Fruit fly (Drosophila melanogaster) whole organism, embryonic: ENCODE measurements around the gene Ms.
A peak's percentile ranks its signal among the peaks of the same experiment; 100 is the strongest.

Experiments used
- Antp ChIP-seq: fragments of 200-800 bp; sonication (Bioruptor generic); optimal IDR thresholded peaks from 3 replicates; lab custom pipeline; 2016; ENCODE audit warnings: missing biosample characterization, missing genetic modification characterization
- CG10654 ChIP-seq: fragments of 200-800 bp; sonication (Bioruptor generic); optimal IDR thresholded peaks from 2 replicates; lab custom pipeline; 2016; ENCODE audit warnings: missing biosample characterization, missing genetic modification characterization
- CG10959 ChIP-seq: fragments of 200-800 bp; sonication (Bioruptor generic); IDR thresholded peaks from 2 replicates; pipeline ENCODE4 v1.3.6; 2022; ENCODE audit warnings: missing biosample characterization, missing genetic modification characterization
- CG11085 ChIP-seq: fragments of 200-800 bp; sonication (Bioruptor generic); IDR thresholded peaks from 2 replicates; pipeline ENCODE4 v1.3.6; 2022; ENCODE audit warnings: missing biosample characterization, missing genetic modification characterization
- CG11093 ChIP-seq: fragments of 200-800 bp; sonication (Bioruptor generic); IDR thresholded peaks from 3 replicates; pipeline ENCODE4 v1.3.6; 2022; ENCODE audit warnings: missing biosample characterization, missing genetic modification characterization
- CG13624 ChIP-seq: fragments of 200-800 bp; sonication (Bioruptor generic); optimal IDR thresholded peaks from 2 replicates; lab custom pipeline; 2016; ENCODE audit warnings: missing biosample characterization, missing genetic modification characterization
- CG15696 ChIP-seq: fragments of 200-800 bp; sonication (Bioruptor generic); optimal IDR thresholded peaks from 2 replicates; lab custom pipeline; 2019; ENCODE audit warnings: missing biosample characterization, mild to moderate bottlenecking, missing genetic modification characterization, moderate library complexity
- CG1602 ChIP-seq: fragments of 200-800 bp; sonication (Bioruptor generic); optimal IDR thresholded peaks from 3 replicates; lab custom pipeline; 2016; ENCODE audit warnings: missing biosample characterization, missing genetic modification characterization
- CG17328 ChIP-seq: fragments of 200-800 bp; sonication (Bioruptor generic); IDR thresholded peaks from 2 replicates; pipeline ENCODE4 v1.3.6; 2022; ENCODE audit warnings: missing biosample characterization, missing genetic modification characterization
- CG18599 ChIP-seq: fragments of 200-800 bp; sonication (Bioruptor generic); optimal IDR thresholded peaks from 3 replicates; lab custom pipeline; 2017; ENCODE audit warnings: missing biosample characterization, missing genetic modification characterization, mild to moderate bottlenecking, moderate library complexity, missing genetic modification reagents
- CG31365 ChIP-seq: fragments of 200-800 bp; sonication (Bioruptor generic); optimal IDR thresholded peaks from 2 replicates; lab custom pipeline; 2018; ENCODE audit warnings: missing biosample characterization, mild to moderate bottlenecking, missing genetic modification characterization
- CG34224 ChIP-seq: fragments of 200-800 bp; sonication (Bioruptor generic); IDR thresholded peaks from 3 replicates; pipeline ENCODE4 v1.3.6; 2022; ENCODE audit warnings: missing biosample characterization, missing genetic modification characterization; ENCODE audit not compliant: partially characterized antibody
- CG42726 ChIP-seq: fragments of 200-800 bp; sonication (Bioruptor generic); IDR thresholded peaks from 2 replicates; pipeline ENCODE4 v1.3.6; 2022; ENCODE audit warnings: missing biosample characterization, missing genetic modification characterization; ENCODE audit not compliant: partially characterized antibody
- CG4360 ChIP-seq: fragments of 200-800 bp; sonication (Bioruptor generic); IDR thresholded peaks from 2 replicates; pipeline ENCODE4 v1.3.6; 2022; ENCODE audit warnings: missing biosample characterization, missing genetic modification characterization
- CG5180 ChIP-seq: fragments of 200-800 bp; sonication (Bioruptor generic); optimal IDR thresholded peaks from 3 replicates; lab custom pipeline; 2017; ENCODE audit warnings: missing biosample characterization, missing genetic modification characterization, mild to moderate bottlenecking, moderate library complexity, missing genetic modification reagents
- CG7372 ChIP-seq: fragments of 200-800 bp; sonication (Bioruptor generic); IDR thresholded peaks from 2 replicates; pipeline ENCODE4 v1.3.6; 2022; ENCODE audit warnings: missing biosample characterization, missing genetic modification characterization
- CG7556 ChIP-seq: fragments of 200-800 bp; sonication (Bioruptor generic); optimal IDR thresholded peaks from 2 replicates; lab custom pipeline; 2017; ENCODE audit warnings: missing biosample characterization, mild to moderate bottlenecking, missing genetic modification characterization
- CG8388 ChIP-seq: fragments of 200-800 bp; sonication (Bioruptor generic); optimal IDR thresholded peaks from 2 replicates; lab custom pipeline; 2019; ENCODE audit warnings: missing biosample characterization, mild to moderate bottlenecking, missing genetic modification characterization, moderate library complexity
- CG8924 ChIP-seq: fragments of 200-800 bp; optimal IDR thresholded peaks from 3 replicates; lab custom pipeline; 2019; ENCODE audit warnings: missing biosample characterization, mild to moderate bottlenecking, missing genetic modification characterization, moderate library complexity
- Dip2 ChIP-seq: fragments of 200-800 bp; sonication (Bioruptor generic); IDR thresholded peaks from 2 replicates; pipeline ENCODE4 v1.3.6; 2022; ENCODE audit warnings: missing biosample characterization, missing genetic modification characterization
- Doc2 ChIP-seq: fragments of 200-800 bp; sonication (Bioruptor generic); IDR thresholded peaks from 2 replicates; pipeline ENCODE4 v1.3.6; 2022; ENCODE audit warnings: missing biosample characterization, missing genetic modification characterization
- E2f1 ChIP-seq: fragments of 200-800 bp; sonication (Bioruptor generic); IDR thresholded peaks from 2 replicates; pipeline ENCODE4 v1.3.6; 2022; ENCODE audit warnings: missing biosample characterization, missing genetic modification characterization
- Lim3 ChIP-seq: fragments of 200-800 bp; sonication (Bioruptor generic); IDR thresholded peaks from 2 replicates; pipeline ENCODE4 v1.3.6; 2022; ENCODE audit warnings: missing biosample characterization, missing genetic modification characterization
- MESR4 ChIP-seq: fragments of 200-800 bp; sonication (Bioruptor generic); optimal IDR thresholded peaks from 2 replicates; lab custom pipeline; 2018; ENCODE audit warnings: missing biosample characterization, mild to moderate bottlenecking, missing genetic modification characterization, moderate library complexity
- MTF-1 ChIP-seq: fragments of 200-800 bp; sonication (Bioruptor generic); optimal IDR thresholded peaks from 2 replicates; lab custom pipeline; 2018; ENCODE audit warnings: missing biosample characterization, mild to moderate bottlenecking, missing genetic modification characterization, borderline replicate concordance
- Myb ChIP-seq: fragments of 200-800 bp; sonication (Bioruptor generic); optimal IDR thresholded peaks from 2 replicates; lab custom pipeline; 2016; ENCODE audit warnings: missing biosample characterization, missing genetic modification characterization
- Nf-YB ChIP-seq: fragments of 200-800 bp; sonication (Bioruptor generic); optimal IDR thresholded peaks from 3 replicates; lab custom pipeline; 2019; ENCODE audit warnings: missing biosample characterization, mild to moderate bottlenecking, missing genetic modification characterization, moderate library complexity
- Pdp1 ChIP-seq, 2 experiments: fragments of 200-800 bp; sonication (Bioruptor generic); optimal IDR thresholded peaks; 3 replicates each; lab custom pipeline; 2016; ENCODE audit warnings: missing biosample characterization in 2 of 2, missing genetic modification characterization in 2 of 2, mild to moderate bottlenecking in 1 of 2, moderate library complexity in 1 of 2
- Ssrp ChIP-seq: fragments of 200-800 bp; sonication (Bioruptor generic); optimal IDR thresholded peaks from 2 replicates; lab custom pipeline; 2018; ENCODE audit warnings: missing biosample characterization, mild to moderate bottlenecking, missing genetic modification characterization, moderate library complexity
- ac ChIP-seq: fragments of 200-800 bp; sonication (Bioruptor generic); optimal IDR thresholded peaks from 3 replicates; lab custom pipeline; 2017; ENCODE audit warnings: missing biosample characterization, mild to moderate bottlenecking, missing genetic modification characterization
- ap ChIP-seq: fragments of 200-800 bp; sonication (Bioruptor generic); IDR thresholded peaks from 2 replicates; pipeline ENCODE4 v1.3.6; 2022; ENCODE audit warnings: missing biosample characterization, missing genetic modification characterization
- ase ChIP-seq: fragments of 200-800 bp; sonication (Bioruptor generic); IDR thresholded peaks from 3 replicates; pipeline ENCODE4 v1.3.6; 2022; ENCODE audit warnings: missing biosample characterization, missing genetic modification characterization
- ato ChIP-seq: fragments of 200-800 bp; sonication (Bioruptor generic); IDR thresholded peaks from 2 replicates; pipeline ENCODE4 v1.3.6; 2022; ENCODE audit warnings: missing biosample characterization, missing genetic modification characterization; ENCODE audit not compliant: partially characterized antibody
- chinmo ChIP-seq: fragments of 200-800 bp; sonication (Bioruptor generic); IDR thresholded peaks from 4 replicates; pipeline ENCODE4 v1.3.6; 2022; ENCODE audit warnings: missing biosample characterization, missing genetic modification characterization; ENCODE audit not compliant: partially characterized antibody
- chn ChIP-seq: fragments of 200-800 bp; sonication (Bioruptor generic); optimal IDR thresholded peaks from 2 replicates; lab custom pipeline; 2016; ENCODE audit warnings: missing biosample characterization, missing genetic modification characterization
- croc ChIP-seq: fragments of 200-800 bp; sonication (Bioruptor generic); conservative IDR thresholded peaks from 3 replicates; pipeline ENCODE4 v1.3.6; 2022; ENCODE audit warnings: missing biosample characterization, missing genetic modification characterization
- dimm ChIP-seq: fragments of 200-800 bp; sonication (Bioruptor generic); IDR thresholded peaks from 2 replicates; pipeline ENCODE4 v1.3.6; 2022; ENCODE audit warnings: missing biosample characterization, missing genetic modification characterization
- ind ChIP-seq: fragments of 200-800 bp; sonication (Bioruptor generic); optimal IDR thresholded peaks from 3 replicates; lab custom pipeline; 2016; ENCODE audit warnings: missing biosample characterization, missing genetic modification characterization
- jing ChIP-seq: fragments of 200-800 bp; sonication (Bioruptor generic); optimal IDR thresholded peaks from 2 replicates; lab custom pipeline; 2018; ENCODE audit warnings: missing biosample characterization, mild to moderate bottlenecking, missing genetic modification characterization
- kah ChIP-seq: fragments of 200-800 bp; sonication (Bioruptor generic); optimal IDR thresholded peaks from 2 replicates; lab custom pipeline; 2018; ENCODE audit warnings: missing biosample characterization, mild to moderate bottlenecking, missing genetic modification characterization
- p53 ChIP-seq: fragments of 200-800 bp; sonication (Bioruptor generic); optimal IDR thresholded peaks from 2 replicates; lab custom pipeline; 2016; ENCODE audit warnings: missing biosample characterization, missing genetic modification characterization
- pita ChIP-seq: fragments of 200-800 bp; sonication (Bioruptor generic); optimal IDR thresholded peaks from 2 replicates; lab custom pipeline; 2017; ENCODE audit warnings: missing biosample characterization, mild to moderate bottlenecking, missing genetic modification characterization
- sc ChIP-seq, 3 experiments: fragments of >200 bp in 2 of 3; fragments of 200-800 bp in 1 of 3; sonication (Bioruptor generic) in 1 of 3; optimal IDR thresholded peaks; 2 replicates in 2 of 3; 3 replicates in 1 of 3; lab custom pipeline; 2017; ENCODE audit warnings: mild to moderate bottlenecking in 1 of 3, missing biosample characterization in 1 of 3, missing genetic modification characterization in 1 of 3, missing genetic modification reagents in 1 of 3
- sim ChIP-seq: fragments of 200-800 bp; sonication (Bioruptor generic); IDR thresholded peaks from 2 replicates; pipeline ENCODE4 v1.3.6; 2022; ENCODE audit warnings: missing biosample characterization, missing genetic modification characterization
- sna ChIP-seq: fragments of 200-800 bp; sonication (Bioruptor generic); IDR thresholded peaks from 2 replicates; pipeline ENCODE4 v1.3.6; 2022; ENCODE audit warnings: missing biosample characterization, missing genetic modification characterization; ENCODE audit not compliant: partially characterized antibody
- tup ChIP-seq: fragments of 200-800 bp; sonication (Bioruptor generic); optimal IDR thresholded peaks from 2 replicates; lab custom pipeline; 2016; ENCODE audit warnings: missing biosample characterization, mild to moderate bottlenecking, missing genetic modification characterization, moderate library complexity

Gene Ms

DNA sequence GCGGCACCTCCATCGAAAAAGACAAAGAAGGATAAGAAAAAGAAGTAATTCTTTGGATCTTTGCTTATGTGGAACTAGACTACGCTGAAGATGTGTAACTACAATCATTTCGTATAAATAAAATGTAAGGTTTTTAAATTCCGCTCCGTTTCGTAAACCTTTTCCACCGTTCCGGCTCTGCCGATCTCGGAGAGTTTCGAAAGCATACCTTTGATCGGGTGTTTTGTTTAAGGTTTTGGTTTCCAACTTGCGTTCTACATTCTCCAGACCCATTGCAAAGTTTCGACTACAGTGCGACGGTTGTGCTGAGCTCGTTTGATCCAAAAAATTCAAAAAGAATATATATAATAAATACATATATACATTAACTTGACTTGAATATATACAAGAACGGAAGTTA, 4.7 kb upstream of the Ms start, which contains the start of gene CG6432 (continued):
- no peak for TF ChIP-seq MESR4 (GFP tag; lab: Kevin White, UChicago)
- TF ChIP-seq jing (GFP tag; lab: Kevin White, UChicago), result no peak
- TF ChIP-seq MTF-1, result no peak

DNA sequence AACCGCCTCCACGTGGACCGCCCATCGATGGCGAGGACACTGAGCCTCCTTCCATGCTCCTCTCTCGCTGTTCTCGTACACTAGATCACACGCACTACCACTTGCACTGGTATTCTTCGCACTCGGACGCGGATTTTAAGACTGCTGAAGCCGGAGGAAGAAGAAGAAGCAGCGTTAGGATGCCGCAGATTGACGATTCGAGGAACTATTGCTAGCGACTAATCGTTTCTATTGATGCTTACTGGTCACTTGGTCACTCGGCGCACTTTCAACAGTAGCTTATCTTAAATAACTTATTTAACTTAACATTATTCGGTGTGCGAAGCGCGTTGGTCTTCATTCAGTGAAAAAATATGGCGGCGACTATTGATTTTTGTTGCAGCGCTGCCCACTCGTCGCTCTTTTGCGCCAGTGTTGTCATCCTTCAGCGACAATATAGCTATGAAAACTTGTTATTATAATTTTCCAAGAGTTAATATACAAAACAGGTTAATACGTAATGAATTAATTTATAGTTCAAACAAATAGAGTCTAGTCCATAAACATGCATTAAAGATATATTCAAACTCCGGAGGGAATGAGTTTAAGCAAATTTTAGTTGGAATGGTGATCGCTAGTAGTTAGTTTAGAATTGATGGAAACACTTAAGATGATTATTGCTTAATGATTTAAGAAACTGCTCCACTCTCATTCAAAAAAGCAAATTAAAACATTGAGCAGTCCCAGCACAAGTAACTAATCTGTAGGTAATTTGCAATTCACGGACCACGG, 7.3 kb downstream of the Ms start, which contains the start of the genes CG5746 and CG6454:
TSS of gene CG5746 (minus strand) at position 372 of the 771 bp plus-strand sequence.
TSS of gene CG6454 (plus strand) at position 763 of the 771 bp plus-strand sequence.
- TF ChIP-seq p53 (GFP tag; lab: Kevin White, UChicago) (no peak), CG7372 (GFP tag; lab: Robert Waterston, UW) (no peak), CG13624 (GFP tag; lab: Kevin White, UChicago) (peak; percentile 53), CG10654 (GFP tag; lab: Kevin White, UChicago) (no peak), kah (no peak), Dip2 (GFP tag; lab: Robert Waterston, UW) (no peak), ase (no peak), Doc2 (GFP tag; lab: Robert Waterston, UW) (no peak), Nf-YB (GFP tag; lab: Kevin White, UChicago) (no peak), Pdp1 (GFP tag; optimal IDR thresholded peaks at IDR 0.05; lab: Kevin White, UChicago) (peak; percentile 53 to 64), Lim3 (GFP tag; lab: Robert Waterston, UW) (no peak), CG11093 (no peak), CG8388 (GFP tag; lab: Kevin White, UChicago) (no peak), chinmo (GFP tag; lab: Robert Waterston, UW) (no peak), dimm (no peak), CG11085 (no peak), CG15696 (tag; lab: Kevin White, UChicago) (peak; percentile 45), sim (GFP tag; lab: Robert Waterston, UW) (no peak), MTF-1 (no peak), E2f1 (GFP tag; lab: Robert Waterston, UW) (0 out of 2 replicates have a peak, but pooled peaks have one; percentile 19), ac (no peak), CG17328 (GFP tag; lab: Robert Waterston, UW) (peak; percentile 54), chn (GFP tag; lab: Kevin White, UChicago) (peak; percentile 65), CG8924 (tag; lab: Kevin White, UChicago) (peak; percentile 72), CG1602 (GFP tag; lab: Kevin White, UChicago) (peak; percentile 51), Antp (GFP tag; lab: Kevin White, UChicago) (peak; percentile 11), tup (GFP tag; lab: Kevin White, UChicago) (no peak), ap (no peak), CG18599 (GFP tag; lab: Kevin White, UChicago) (no peak), CG10959 (GFP tag; lab: Robert Waterston, UW) (no peak), sc (optimal IDR thresholded peaks at IDR 0.05; lab: Kevin White, UChicago) (no peak), sc (GFP tag; optimal IDR thresholded peaks at IDR 0.05; lab: Kevin White, UChicago) (no peak), CG7556 (GFP tag; lab: Kevin White, UChicago) (no peak), CG42726 (GFP tag; lab: Robert Waterston, UW) (0 out of 2 replicates have a peak, but pooled peaks have one; percentile 5), Myb (GFP tag; lab: Kevin White, UChicago) (peak; percentile 48), CG31365 (tag; lab: Kevin White, UChicago) (no peak), ato (GFP tag; lab: Robert Waterston, UW) (no peak), CG4360 (GFP tag; lab: Robert Waterston, UW) (peak; percentile 79), Ssrp (tag; lab: Kevin White, UChicago) (peak; percentile 58), pita (GFP tag; lab: Kevin White, UChicago) (no peak), sna (GFP tag; lab: Robert Waterston, UW) (no peak), croc (no peak), CG5180 (no peak), ind (GFP tag; lab: Kevin White, UChicago) (no peak), CG34224 (no peak)
